Fruit fly (Drosophila melanogaster) whole organism, embryonic: ENCODE results near the gene CG10214.

Source experiments
- CG12659 ChIP-seq: fragments of 200-800 bp; sonication (Bioruptor generic); optimal IDR thresholded peaks from 3 replicates; lab custom pipeline; 2017; ENCODE audit warnings: mild to moderate bottlenecking, missing biosample characterization, missing genetic modification reagents, missing genetic modification characterization
- CG12744 ChIP-seq: fragments of 200-800 bp; sonication (Bioruptor generic); optimal IDR thresholded peaks from 2 replicates; lab custom pipeline; 2016; ENCODE audit warnings: missing biosample characterization, missing genetic modification characterization
- CG13775 ChIP-seq: fragments of 200-800 bp; sonication (Bioruptor generic); optimal IDR thresholded peaks from 3 replicates; lab custom pipeline; 2017; ENCODE audit warnings: missing biosample characterization, mild to moderate bottlenecking, missing genetic modification characterization
- CG14965 ChIP-seq: fragments of 200-800 bp; sonication (Bioruptor generic); optimal IDR thresholded peaks from 2 replicates; lab custom pipeline; 2016; ENCODE audit warnings: missing biosample characterization, missing genetic modification characterization, borderline replicate concordance
- CG1603 ChIP-seq: fragments of 200-800 bp; sonication (Bioruptor generic); optimal IDR thresholded peaks from 2 replicates; lab custom pipeline; 2019; ENCODE audit warnings: missing biosample characterization, mild to moderate bottlenecking, missing genetic modification characterization, moderate library complexity
- CG1647 ChIP-seq: fragments of 200-800 bp; sonication (Bioruptor generic); optimal IDR thresholded peaks from 3 replicates; lab custom pipeline; 2016; ENCODE audit warnings: missing biosample characterization, missing genetic modification characterization
- CG16813 ChIP-seq: fragments of 200-800 bp; sonication (Bioruptor generic); IDR thresholded peaks from 3 replicates; pipeline ENCODE4 v1.3.6; 2022; ENCODE audit warnings: missing biosample characterization, missing genetic modification characterization; ENCODE audit not compliant: partially characterized antibody
- CG17912 ChIP-seq: fragments of 200-800 bp; sonication (Bioruptor generic); optimal IDR thresholded peaks from 2 replicates; lab custom pipeline; 2018; ENCODE audit warnings: missing biosample characterization, mild to moderate bottlenecking, missing genetic modification characterization
- CG18619 ChIP-seq: fragments of 200-800 bp; sonication (Bioruptor generic); optimal IDR thresholded peaks from 3 replicates; lab custom pipeline; 2017; ENCODE audit warnings: missing biosample characterization, mild to moderate bottlenecking, missing genetic modification characterization
- CG3995 ChIP-seq: fragments of 200-800 bp; sonication (Bioruptor generic); optimal IDR thresholded peaks from 3 replicates; lab custom pipeline; 2016; ENCODE audit warnings: missing biosample characterization, missing genetic modification characterization
- CG4328 ChIP-seq: fragments of 200-800 bp; sonication (Bioruptor generic); optimal IDR thresholded peaks from 3 replicates; lab custom pipeline; 2017; ENCODE audit warnings: missing biosample characterization, missing genetic modification reagents, missing genetic modification characterization
- CG4617 ChIP-seq: fragments of 200-800 bp; sonication (Bioruptor generic); optimal IDR thresholded peaks from 3 replicates; lab custom pipeline; 2016; ENCODE audit warnings: missing biosample characterization, missing genetic modification characterization, borderline replicate concordance
- CG9932 ChIP-seq: fragments of 200-800 bp; sonication (Bioruptor generic); IDR thresholded peaks from 2 replicates; pipeline ENCODE4 v1.3.6; 2022; ENCODE audit warnings: missing biosample characterization, missing genetic modification characterization
- E2f1 ChIP-seq: fragments of 200-800 bp; sonication (Bioruptor generic); IDR thresholded peaks from 2 replicates; pipeline ENCODE4 v1.3.6; 2022; ENCODE audit warnings: missing biosample characterization, missing genetic modification characterization
- Fer3 ChIP-seq: fragments of 200-800 bp; sonication (Bioruptor generic); optimal IDR thresholded peaks from 2 replicates; lab custom pipeline; 2018; ENCODE audit warnings: missing biosample characterization, mild to moderate bottlenecking, missing genetic modification characterization, moderate library complexity
- Hmr ChIP-seq: fragments of 200-800 bp; sonication (Bioruptor generic); optimal IDR thresholded peaks from 3 replicates; lab custom pipeline; 2017; ENCODE audit warnings: mild to moderate bottlenecking, missing biosample characterization, missing genetic modification reagents, missing genetic modification characterization
- Hr3 ChIP-seq: fragments of 200-800 bp; sonication (Bioruptor generic); optimal IDR thresholded peaks from 3 replicates; lab custom pipeline; 2016; ENCODE audit warnings: missing biosample characterization, missing genetic modification characterization
- Hsf ChIP-seq: fragments of 200-800 bp; sonication (Bioruptor generic); optimal IDR thresholded peaks from 3 replicates; lab custom pipeline; 2016; ENCODE audit warnings: missing biosample characterization, missing genetic modification characterization
- Jarid2 ChIP-seq: fragments of 200-800 bp; sonication (Bioruptor generic); optimal IDR thresholded peaks from 3 replicates; lab custom pipeline; 2017; ENCODE audit warnings: mild to moderate bottlenecking, missing biosample characterization, missing genetic modification reagents, missing genetic modification characterization
- Myb ChIP-seq: fragments of 200-800 bp; sonication (Bioruptor generic); optimal IDR thresholded peaks from 2 replicates; lab custom pipeline; 2016; ENCODE audit warnings: missing biosample characterization, missing genetic modification characterization
- NC2β ChIP-seq: fragments of 200-800 bp; sonication (Bioruptor generic); optimal IDR thresholded peaks from 2 replicates; lab custom pipeline; 2016; ENCODE audit warnings: missing biosample characterization, missing genetic modification characterization
- Nf-YC ChIP-seq: fragments of 200-800 bp; optimal IDR thresholded peaks from 3 replicates; lab custom pipeline; 2019; ENCODE audit warnings: missing biosample characterization, mild to moderate bottlenecking, missing genetic modification characterization, moderate library complexity
- NfI ChIP-seq: fragments of 200-800 bp; sonication (Bioruptor generic); optimal IDR thresholded peaks from 3 replicates; lab custom pipeline; 2018; ENCODE audit warnings: missing biosample characterization, mild to moderate bottlenecking, missing genetic modification characterization, moderate library complexity
- Rfx ChIP-seq: fragments of 200-800 bp; sonication (Bioruptor generic); IDR thresholded peaks from 2 replicates; pipeline ENCODE4 v1.3.6; 2022; ENCODE audit warnings: missing biosample characterization, missing genetic modification characterization
- Rx ChIP-seq: fragments of 200-800 bp; sonication (Bioruptor generic); IDR thresholded peaks from 2 replicates; pipeline ENCODE4 v1.3.6; 2022; ENCODE audit warnings: missing biosample characterization, missing genetic modification characterization
- Taf1 ChIP-seq: fragments of 200-800 bp; sonication (Bioruptor generic); IDR thresholded peaks from 2 replicates; pipeline ENCODE4 v1.3.6; 2022; ENCODE audit warnings: missing biosample characterization, missing genetic modification characterization
- Trl ChIP-seq, 3 experiments: fragments of >200 bp in 2 of 3; fragments of 200-800 bp in 1 of 3; sonication (Bioruptor generic) in 1 of 3; optimal IDR thresholded peaks; 2 replicates in 1 of 3; 3 replicates in 2 of 3; lab custom pipeline; 2016 to 2017; ENCODE audit warnings: missing biosample characterization in 1 of 3, missing genetic modification characterization in 1 of 3
- Usf ChIP-seq: fragments of 200-800 bp; sonication (Bioruptor generic); optimal IDR thresholded peaks from 2 replicates; lab custom pipeline; 2017; ENCODE audit warnings: missing genotype, missing biosample characterization, missing genetic modification characterization
- Xrp1 ChIP-seq: fragments of 200-800 bp; sonication (Bioruptor generic); IDR thresholded peaks from 2 replicates; pipeline ENCODE4 v1.3.6; 2022; ENCODE audit warnings: missing biosample characterization, missing genetic modification characterization
- ash1 ChIP-seq: fragments of 200-800 bp; sonication (Bioruptor generic); optimal IDR thresholded peaks from 2 replicates; lab custom pipeline; 2018; ENCODE audit warnings: missing biosample characterization, mild to moderate bottlenecking, missing genetic modification characterization
- ato ChIP-seq: fragments of 200-800 bp; sonication (Bioruptor generic); IDR thresholded peaks from 2 replicates; pipeline ENCODE4 v1.3.6; 2022; ENCODE audit warnings: missing biosample characterization, missing genetic modification characterization; ENCODE audit not compliant: partially characterized antibody
- cato ChIP-seq: fragments of 200-800 bp; sonication (Bioruptor generic); optimal IDR thresholded peaks from 2 replicates; lab custom pipeline; 2016; ENCODE audit warnings: missing biosample characterization, missing genetic modification characterization, borderline replicate concordance
- corto ChIP-seq: fragments of 200-800 bp; sonication (Bioruptor generic); optimal IDR thresholded peaks from 2 replicates; lab custom pipeline; 2016; ENCODE audit warnings: missing biosample characterization, mild to moderate bottlenecking, missing genetic modification characterization, moderate library complexity
- crol ChIP-seq: fragments of 200-800 bp; sonication (Bioruptor generic); IDR thresholded peaks from 2 replicates; pipeline ENCODE4 v1.3.6; 2022; ENCODE audit warnings: missing biosample characterization, missing genetic modification characterization
- dysf ChIP-seq: fragments of 200-800 bp; sonication (Bioruptor generic); IDR thresholded peaks from 3 replicates; pipeline ENCODE4 v1.3.6; 2022; ENCODE audit warnings: missing biosample characterization, missing genetic modification characterization
- ems ChIP-seq: fragments of 200-800 bp; sonication (Bioruptor generic); optimal IDR thresholded peaks from 3 replicates; lab custom pipeline; 2016; ENCODE audit warnings: missing biosample characterization, missing genetic modification characterization
- en ChIP-seq: fragments of 200-800 bp; sonication (Bioruptor generic); optimal IDR thresholded peaks from 2 replicates; lab custom pipeline; 2016; ENCODE audit warnings: missing biosample characterization, missing genetic modification characterization
- lbe ChIP-seq: fragments of 200-800 bp; sonication (Bioruptor generic); optimal IDR thresholded peaks from 2 replicates; lab custom pipeline; 2016; ENCODE audit warnings: missing biosample characterization, mild to moderate bottlenecking, missing genetic modification characterization
- lmd ChIP-seq: fragments of 200-800 bp; sonication (Bioruptor generic); IDR thresholded peaks from 2 replicates; pipeline ENCODE4 v1.3.6; 2022; ENCODE audit warnings: missing biosample characterization, missing genetic modification characterization
- pan ChIP-seq, 4 experiments: fragments of >200 bp in 3 of 4; fragments of 200-800 bp in 1 of 4; sonication (Bioruptor generic) in 1 of 4; optimal IDR thresholded peaks in 3 of 4; IDR thresholded peaks in 1 of 4; 2 replicates each; pipeline versions ENCODE4 v1.3.6 to Lab custom; 2017 to 2022; ENCODE audit warnings: missing biosample characterization in 2 of 4, missing genetic modification characterization in 2 of 4, mixed read lengths in 1 of 4
- pros ChIP-seq: fragments of 200-800 bp; sonication (Bioruptor generic); optimal IDR thresholded peaks from 3 replicates; lab custom pipeline; 2019; ENCODE audit warnings: missing biosample characterization, mild to moderate bottlenecking, missing genetic modification characterization, moderate library complexity
- schlank ChIP-seq: fragments of 200-800 bp; sonication (Bioruptor generic); optimal IDR thresholded peaks from 2 replicates; lab custom pipeline; 2018; ENCODE audit warnings: missing biosample characterization, mild to moderate bottlenecking, missing genetic modification characterization
- shn ChIP-seq: fragments of 200-800 bp; sonication (Bioruptor generic); optimal IDR thresholded peaks from 3 replicates; lab custom pipeline; 2016; ENCODE audit warnings: missing biosample characterization, missing genetic modification characterization
- sisA ChIP-seq: fragments of 200-800 bp; sonication (Bioruptor generic); IDR thresholded peaks from 2 replicates; pipeline ENCODE4 v1.3.6; 2022; ENCODE audit warnings: missing biosample characterization, missing genetic modification characterization
- stwl ChIP-seq: fragments of 200-800 bp; sonication (Bioruptor generic); optimal IDR thresholded peaks from 3 replicates; lab custom pipeline; 2018; ENCODE audit warnings: missing biosample characterization, mild to moderate bottlenecking, missing genetic modification characterization, moderate library complexity
- sug ChIP-seq: fragments of 200-800 bp; optimal IDR thresholded peaks from 2 replicates; lab custom pipeline; 2019; ENCODE audit warnings: missing biosample characterization, mild to moderate bottlenecking, missing genetic modification characterization, moderate library complexity
- ttk ChIP-seq: fragments of 200-800 bp; sonication (Bioruptor generic); IDR thresholded peaks from 2 replicates; pipeline ENCODE4 v2.1.2; 2022; ENCODE audit warnings: missing biosample characterization, missing genetic modification characterization
- vvl ChIP-seq: fragments of 200-800 bp; sonication (Bioruptor generic); IDR thresholded peaks from 2 replicates; pipeline ENCODE4 v1.3.6; 2022; ENCODE audit warnings: missing biosample characterization, missing genetic modification characterization
- yki ChIP-seq: fragments of >200 bp; optimal IDR thresholded peaks from 3 replicates; lab custom pipeline; 2018

Gene CG10214

dm6 chr3R:23722680-23723372, 44.5 kb downstream of the CG10214 start, which contains the start of gene CG10365 (continued):
- no peak for TF ChIP-seq shn
- peak; percentile 38 for TF ChIP-seq Hsf (GFP tag; lab: Kevin White, UChicago)
- TF ChIP-seq ttk (GFP tag; lab: Robert Waterston, UW) = peak; percentile 79
- peak; percentile 77 for TF ChIP-seq crol
- peak; percentile 25 for TF ChIP-seq Usf (GFP tag; lab: Kevin White, UChicago)
- TF ChIP-seq ato = no peak
- peak; percentile 33 for TF ChIP-seq corto
- no peak for TF ChIP-seq CG16813 (GFP tag; lab: Robert Waterston, UW)
- peak; percentile 58 for TF ChIP-seq CG4328 (GFP tag; lab: Kevin White, UChicago)
- TF ChIP-seq CG9932 = peak; percentile 67
- no peak for TF ChIP-seq stwl (tag; lab: Kevin White, UChicago)

dm6 chr3R:23721936-23722335, 45.4 kb downstream of the CG10214 start:
- TF ChIP-seq lbe (GFP tag; lab: Kevin White, UChicago) (peak; percentile 15), Trl (optimal IDR thresholded peaks at IDR 0.05; lab: Kevin White, UChicago) (no peak), Trl (GFP tag; optimal IDR thresholded peaks at IDR 0.05; lab: Kevin White, UChicago) (peak; percentile 19), Fer3 (tag; lab: Kevin White, UChicago) (peak; percentile 27), ems (GFP tag; lab: Kevin White, UChicago) (no peak), CG18619 (GFP tag; lab: Kevin White, UChicago) (peak; percentile 2), CG14965 (no peak), en (GFP tag; lab: Kevin White, UChicago) (no peak), Hmr (GFP tag; lab: Kevin White, UChicago) (peak; percentile 76), CG1603 (tag; lab: Kevin White, UChicago) (peak; percentile 47), yki (lab: Kevin White, UChicago) (no peak), Taf1 (GFP tag; lab: Robert Waterston, UW) (no peak), lmd (GFP tag; lab: Robert Waterston, UW) (peak; percentile 22; the same call in 1 of the 2 replicates), Nf-YC (tag; lab: Kevin White, UChicago) (peak; percentile 54), Rfx (GFP tag; lab: Robert Waterston, UW) (peak; percentile 62), ash1 (GFP tag; lab: Kevin White, UChicago) (no peak), E2f1 (GFP tag; lab: Robert Waterston, UW) (no peak), CG3995 (peak; percentile 25), CG4617 (GFP tag; lab: Kevin White, UChicago) (peak; percentile 7), Hr3 (peak; percentile 7), dysf (GFP tag; lab: Robert Waterston, UW) (no peak), cato (no peak), CG13775 (GFP tag; lab: Kevin White, UChicago) (peak; percentile 3), sisA (GFP tag; lab: Robert Waterston, UW) (no peak), CG12659 (GFP tag; lab: Kevin White, UChicago) (peak; percentile 61), Xrp1 (GFP tag; lab: Robert Waterston, UW) (no peak), sug (tag; lab: Kevin White, UChicago) (peak; percentile 66), CG12744 (no peak), NfI (GFP tag; lab: Kevin White, UChicago) (peak; percentile 45), NC2β (GFP tag; lab: Kevin White, UChicago) (no peak), pan (optimal IDR thresholded peaks at IDR 0.05; lab: Kevin White, UChicago) (no peak), pan (GFP tag; optimal IDR thresholded peaks at IDR 0.05 in 1 of 2, IDR thresholded peaks at IDR 0.05 in 1 of 2) (peak in 1 of 2 experiments; percentile 27), Rx (GFP tag; lab: Robert Waterston, UW) (no peak), Jarid2 (peak; percentile 1), CG17912 (GFP tag; lab: Kevin White, UChicago) (peak; percentile 55), pros (GFP tag; lab: Kevin White, UChicago) (peak; percentile 80), CG1647 (GFP tag; lab: Kevin White, UChicago) (no peak), vvl (peak; percentile 40; the same call in 1 of the 2 replicates), Myb (GFP tag; lab: Kevin White, UChicago) (peak; percentile 70), schlank (tag; lab: Kevin White, UChicago) (no peak)
